Worm (Caenorhabditis elegans): ENCODE results near the gene Y56A3A.16.

Gene Y56A3A.16

DNA sequence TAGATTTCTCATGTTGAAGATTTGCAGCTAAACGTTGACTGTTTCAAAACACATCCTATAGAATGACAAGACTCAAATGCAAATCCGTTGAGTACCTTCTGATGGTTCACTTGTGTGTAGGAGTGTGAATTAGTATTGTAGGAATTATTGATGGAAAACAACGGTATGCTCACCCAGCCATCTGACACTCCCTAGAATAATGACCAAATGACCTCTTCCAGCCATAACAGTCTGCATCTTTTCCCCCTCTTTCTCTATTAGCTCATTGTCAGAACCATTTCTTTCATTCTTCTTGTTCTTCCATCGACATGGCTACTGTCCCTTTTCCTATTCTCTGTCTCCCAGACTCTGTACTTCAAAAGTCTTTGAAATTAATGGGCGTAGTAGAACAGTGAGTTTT, 5.5 kb downstream of the Y56A3A.16 start, which contains the start of gene fbxb-24:
fbxb-24 (plus strand) TSS at position 301 of the 400 bp plus-strand sequence.
- TF ChIP-seq zag-1 (tag; optimal IDR thresholded peaks at IDR 0.05): no peak
- TF ChIP-seq ztf-1 (GFP tag; conservative IDR thresholded peaks at IDR 0.05): no peak
- no peak for TF ChIP-seq R02D3.7 (tag; optimal IDR thresholded peaks at IDR 0.05)
- no peak for TF ChIP-seq nhr-237 (tag; optimal IDR thresholded peaks at IDR 0.05)
- TF ChIP-seq unc-39 (tag; optimal IDR thresholded peaks at IDR 0.05): no peak
- TF ChIP-seq mab-5 (tag; optimal IDR thresholded peaks at IDR 0.05): no peak
- TF ChIP-seq nhr-77 (tag; optimal IDR thresholded peaks at IDR 0.05): no peak
- TF ChIP-seq unc-55 (GFP tag; optimal IDR thresholded peaks at IDR 0.05): no peak
- TF ChIP-seq nhr-6 (tag; optimal IDR thresholded peaks at IDR 0.05): no peak

DNA sequence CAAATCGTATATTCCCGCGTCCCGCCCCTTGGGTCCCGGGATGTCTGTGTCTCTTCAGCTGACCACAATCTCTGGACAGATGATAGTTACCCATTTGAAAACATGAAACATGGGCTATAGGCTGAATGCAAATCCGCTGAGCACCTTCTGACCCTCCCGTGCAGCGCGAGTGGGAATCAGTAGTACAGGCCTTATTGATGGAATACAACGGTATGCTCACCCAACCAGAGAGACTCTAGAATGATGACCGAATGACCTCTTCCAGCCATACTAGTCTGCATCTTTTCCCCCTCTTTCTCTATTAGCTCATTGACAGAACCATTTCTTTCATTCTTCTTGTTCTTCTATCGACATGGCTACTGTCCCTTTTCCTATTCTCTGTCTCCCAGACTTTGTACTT, 6.9 kb downstream of the Y56A3A.16 start, which contains the start of gene sdz-33:
sdz-33 (plus strand) TSS at position 301 of the 400 bp plus-strand sequence.
- no peak for TF ChIP-seq nhr-12 (tag; optimal IDR thresholded peaks at IDR 0.05)
- TF ChIP-seq sma-3 (GFP tag; optimal IDR thresholded peaks at IDR 0.05): no peak
- no peak for TF ChIP-seq gmeb-1 (tag; optimal IDR thresholded peaks at IDR 0.05)
- TF ChIP-seq nhr-237 (tag; optimal IDR thresholded peaks at IDR 0.05): no peak
- no peak for TF ChIP-seq nhr-6 (tag; optimal IDR thresholded peaks at IDR 0.05)
- no peak for TF ChIP-seq ztf-4 (tag; optimal IDR thresholded peaks at IDR 0.05)
- TF ChIP-seq ceh-82 (tag; optimal IDR thresholded peaks at IDR 0.05): no peak
- no peak for TF ChIP-seq ztf-1 (GFP tag; conservative IDR thresholded peaks at IDR 0.05)
- TF ChIP-seq alr-1 (tag; optimal IDR thresholded peaks at IDR 0.05): no peak
- no peak for TF ChIP-seq aly-2 (tag; optimal IDR thresholded peaks at IDR 0.05)
- no peak for TF ChIP-seq nhr-129 (tag; optimal IDR thresholded peaks at IDR 0.05)
- no peak for TF ChIP-seq F13H6.1 (tag; optimal IDR thresholded peaks at IDR 0.05)
- TF ChIP-seq lin-11 (tag; optimal IDR thresholded peaks at IDR 0.05): no peak

DNA sequence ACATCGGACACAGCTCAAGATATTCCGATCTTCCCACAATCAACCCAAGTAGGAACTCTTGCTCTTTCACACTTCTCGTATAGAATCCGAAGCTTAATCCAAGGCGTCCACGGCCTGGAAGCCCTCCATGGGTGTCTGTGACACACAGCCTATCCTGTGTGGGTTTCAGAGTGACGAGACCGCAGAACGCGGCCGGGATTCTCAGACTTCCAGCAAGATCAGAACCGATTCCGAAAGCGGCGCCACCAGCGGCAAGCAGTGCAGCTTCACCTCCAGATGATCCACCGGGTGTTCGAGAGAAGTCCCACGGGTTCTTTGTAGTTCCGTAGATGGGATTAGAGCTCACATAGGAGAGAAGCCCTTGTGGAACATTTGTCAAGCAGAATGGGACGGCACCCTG, 11.3 kb downstream of the Y56A3A.16 start:
- TF ChIP-seq fos-1 (tag; optimal IDR thresholded peaks at IDR 0.05): no peak
- no peak for TF ChIP-seq zag-1 (tag; optimal IDR thresholded peaks at IDR 0.05)

DNA sequence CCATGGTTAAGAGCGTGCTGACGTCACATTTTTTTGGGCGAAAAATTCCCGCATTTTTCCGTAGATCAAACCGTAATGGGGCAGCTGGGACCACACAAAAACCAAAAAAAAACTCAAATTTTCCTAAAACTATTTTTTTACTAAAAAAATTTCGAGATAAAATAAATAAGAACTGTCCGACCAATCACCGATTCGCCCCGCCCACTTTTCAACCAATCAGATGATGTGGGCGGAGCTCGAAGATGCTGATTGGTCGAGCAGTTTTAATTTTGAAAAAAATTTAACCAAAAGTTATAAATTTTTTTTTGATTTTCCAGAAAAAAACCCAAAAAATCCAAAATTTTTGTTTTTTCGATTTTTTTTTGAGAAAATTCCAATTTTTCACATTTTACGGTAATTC, 14.1 kb downstream of the Y56A3A.16 start:
- TF ChIP-seq sma-9 (GFP tag; optimal IDR thresholded peaks at IDR 0.05) (no peak), sma-9 (tag; optimal IDR thresholded peaks at IDR 0.05) (no peak), F13H6.1 (tag; optimal IDR thresholded peaks at IDR 0.05) (no peak), C34F6.9 (tag; optimal IDR thresholded peaks at IDR 0.05) (no peak), nhr-12 (tag; optimal IDR thresholded peaks at IDR 0.05) (no peak), elt-1 (tag; optimal IDR thresholded peaks at IDR 0.05) (no peak), ztf-4 (tag; optimal IDR thresholded peaks at IDR 0.05) (no peak), crh-2 (tag; optimal IDR thresholded peaks at IDR 0.05) (no peak), nhr-129 (tag; optimal IDR thresholded peaks at IDR 0.05) (no peak), dmd-4 (tag; optimal IDR thresholded peaks at IDR 0.05) (no peak), unc-62 (GFP tag; optimal IDR thresholded peaks at IDR 0.05) (no peak), mbf-1 (tag; optimal IDR thresholded peaks at IDR 0.05) (no peak)

DNA sequence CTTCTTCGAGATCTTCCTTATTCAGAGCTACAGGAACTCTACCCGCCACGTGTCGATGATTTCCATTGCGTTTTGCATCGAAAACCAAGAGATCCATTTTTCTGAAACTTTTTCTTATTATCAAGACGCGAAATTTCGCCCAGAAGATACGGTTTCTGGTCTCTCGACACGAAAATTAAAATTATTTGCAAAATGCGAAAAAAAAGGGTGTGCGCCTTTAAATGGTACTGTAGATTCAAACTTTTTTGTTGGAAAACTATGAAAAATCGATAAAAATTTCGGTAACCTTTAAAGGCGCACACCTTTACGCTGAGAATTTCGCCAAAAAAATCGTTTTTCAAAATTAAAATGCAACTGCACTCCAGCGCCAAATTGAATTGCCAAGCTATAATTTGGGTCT, 16.0 kb downstream of the Y56A3A.16 start, which contains the start of gene tsen-2:
tsen-2 (minus strand) TSS at position 101 of the 400 bp plus-strand sequence.
- TF ChIP-seq ztf-4 (tag; optimal IDR thresholded peaks at IDR 0.05) (no peak), skn-1 (tag; optimal IDR thresholded peaks at IDR 0.05) (no peak)

DNA sequence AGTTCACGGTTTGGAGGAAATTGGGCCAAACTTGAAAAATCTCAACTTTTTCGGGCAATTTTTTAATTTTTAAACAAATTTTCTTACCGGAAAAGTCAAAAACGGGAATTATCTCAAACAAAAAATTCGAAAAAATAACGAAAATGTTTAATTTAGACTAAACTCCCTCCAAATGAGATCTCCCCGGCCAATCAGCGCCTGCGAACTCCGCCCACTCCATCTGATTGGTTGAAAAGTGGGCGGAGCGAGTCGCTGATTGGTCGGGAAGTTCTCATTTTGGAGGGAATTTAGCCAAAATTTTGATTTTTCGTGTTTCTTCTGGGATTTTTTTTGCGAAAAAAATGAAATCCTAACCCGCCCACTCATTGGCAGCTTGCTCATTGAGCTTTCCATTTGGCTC, 17.5 kb downstream of the Y56A3A.16 start:
- no peak for TF ChIP-seq alr-1 (tag; optimal IDR thresholded peaks at IDR 0.05)
- no peak for TF ChIP-seq blmp-1 (tag; optimal IDR thresholded peaks at IDR 0.05; ENCODE audit: insufficient read depth)
- TF ChIP-seq gmeb-1 (tag; optimal IDR thresholded peaks at IDR 0.05): no peak
- TF ChIP-seq lsy-2 (tag; optimal IDR thresholded peaks at IDR 0.05): no peak
- no peak for TF ChIP-seq skn-1 (tag; optimal IDR thresholded peaks at IDR 0.05)
- no peak for TF ChIP-seq elt-1 (tag; optimal IDR thresholded peaks at IDR 0.05)
- TF ChIP-seq peb-1 (tag; optimal IDR thresholded peaks at IDR 0.05): no peak
- no peak for TF ChIP-seq nhr-21 (tag; optimal IDR thresholded peaks at IDR 0.05)
- no peak for TF ChIP-seq nhr-11 (tag; optimal IDR thresholded peaks at IDR 0.05)
- TF ChIP-seq egl-27 (tag; optimal IDR thresholded peaks at IDR 0.05): no peak
- TF ChIP-seq ztf-11 (tag; optimal IDR thresholded peaks at IDR 0.05): no peak
